Worm (Caenorhabditis elegans): ENCODE measurements around the gene Y82E9BL.12.

- TF ChIP-seq W03F9.2 (tag; optimal IDR thresholded peaks at IDR 0.05) (no peak), him-1 (tag; optimal IDR thresholded peaks at IDR 0.05) (no peak), dao-5 (tag; optimal IDR thresholded peaks at IDR 0.05) (no peak)
Observed at ce11 chrIII:1289139-1289538, 19.8 kb upstream of the Y82E9BL.12 start.
